Worm (Caenorhabditis elegans) whole organism, young adult: Measurements from ENCODE around the gene pks-1.

ENCODE experiments used
- K11D2.4 ChIP-seq: fragments of 200-800 bp; sonication (Bioruptor generic); IDR thresholded peaks from 2 replicates; pipeline ENCODE4 v1.3.6; 2022; ENCODE audit warnings: missing genetic modification reagents, missing genetic modification characterization, missing compliant biosample characterization
- attf-3 ChIP-seq: fragments of 200-800 bp; sonication (Bioruptor generic); conservative IDR thresholded peaks from 2 replicates; pipeline ENCODE4 v1.3.6; 2022; ENCODE audit warnings: missing genetic modification reagents, missing genetic modification characterization, missing compliant biosample characterization
- ceh-79 ChIP-seq: sonication (generic microtip); optimal IDR thresholded peaks from 2 replicates; lab custom pipeline; 2017; ENCODE audit warnings: mild to moderate bottlenecking, missing genetic modification characterization, missing compliant biosample characterization
- let-607 ChIP-seq, 2 experiments: fragments of 200-800 bp in 1 of 2; sonication (Bioruptor generic) in 1 of 2; sonication (generic microtip) in 1 of 2; optimal IDR thresholded peaks; 2 replicates each; lab custom pipeline; 2016 to 2018; ENCODE audit warnings: mild to moderate bottlenecking in 2 of 2, missing compliant biosample characterization in 2 of 2, missing genetic modification characterization in 2 of 2, moderate library complexity in 2 of 2, missing genotype in 1 of 2
- mcd-1 ChIP-seq: fragments of 200-800 bp; sonication (Bioruptor generic); IDR thresholded peaks from 2 replicates; pipeline ENCODE4 v1.3.6; 2022; ENCODE audit warnings: missing genetic modification reagents, missing genetic modification characterization, missing compliant biosample characterization

ce11 chrX:5479876-5480580 lies 66.4 kb downstream of the pks-1 start:
- TF ChIP-seq let-607 (tag; optimal IDR thresholded peaks at IDR 0.05; lab: Kevin White, UChicago) (no peak), ceh-79 (tag; lab: Kevin White, UChicago) (no peak), K11D2.4 (GFP tag; lab: Robert Waterston, UW) (no peak), attf-3 (no peak), mcd-1 (GFP tag; lab: Robert Waterston, UW) (no peak)
